Worm (Caenorhabditis elegans) whole organism, L4 larva: ENCODE measurements around the gene cpt-5.

Experiments
- aha-1 ChIP-seq: fragments of 150-350 bp; peaks from one replicate; lab custom pipeline; 2014; ENCODE audit warnings: missing biosample characterization, missing genetic modification characterization
- ama-1 ChIP-seq: fragments of 150-350 bp; optimal IDR thresholded peaks from 2 replicates; lab custom pipeline; 2014; ENCODE audit warnings: inconsistent platforms, mixed read lengths
- arid-1 ChIP-seq: fragments of 200-800 bp; sonication (Bioruptor generic); conservative IDR thresholded peaks from 2 replicates; pipeline ENCODE4 v1.3.6; 2022; ENCODE audit warnings: missing genetic modification reagents, missing genetic modification characterization, missing compliant biosample characterization
- ceh-82 ChIP-seq: sonication (generic microtip); optimal IDR thresholded peaks from 2 replicates; lab custom pipeline; 2017; ENCODE audit warnings: missing biosample characterization, missing genetic modification characterization
- cey-2 ChIP-seq: sonication (generic microtip); optimal IDR thresholded peaks from 3 replicates; lab custom pipeline; 2017; ENCODE audit warnings: missing genetic modification characterization, mild to moderate bottlenecking, missing compliant biosample characterization, antibody characterized with exemption, borderline replicate concordance; ENCODE audit not compliant: insufficient read depth
- ctbp-1 ChIP-seq: fragments of 200-800 bp; sonication (Bioruptor generic); IDR thresholded peaks from 2 replicates; pipeline ENCODE4 v1.3.6; 2022; ENCODE audit warnings: missing genetic modification reagents, missing genetic modification characterization, missing compliant biosample characterization
- daf-16 ChIP-seq, 3 experiments: sonication (generic microtip); optimal IDR thresholded peaks; 2 replicates each; lab custom pipeline; 2016 to 2017; ENCODE audit warnings: missing genetic modification characterization in 3 of 3, missing genetic modification reagents in 3 of 3, mild to moderate bottlenecking in 2 of 3, missing compliant biosample characterization in 2 of 3, missing biosample characterization in 1 of 3, moderate library complexity in 1 of 3
- daf-8 ChIP-seq: fragments of 200-800 bp; sonication (Bioruptor generic); IDR thresholded peaks from 2 replicates; pipeline ENCODE4 v1.3.6; 2022; ENCODE audit warnings: missing genetic modification characterization, missing compliant biosample characterization
- dmd-6 ChIP-seq: fragments of 200-800 bp; sonication (Bioruptor generic); IDR thresholded peaks from 2 replicates; pipeline ENCODE4 v1.3.6; 2022; ENCODE audit warnings: missing genetic modification reagents, missing genetic modification characterization, missing compliant biosample characterization
- dmd-8 ChIP-seq: fragments of 200-800 bp; sonication (Bioruptor generic); IDR thresholded peaks from 2 replicates; pipeline ENCODE4 v1.3.6; 2022; ENCODE audit warnings: missing genetic modification characterization, missing compliant biosample characterization
- dpl-1 ChIP-seq: fragments of 150-350 bp; optimal IDR thresholded peaks from 2 replicates; lab custom pipeline; 2014; ENCODE audit warnings: missing biosample characterization, missing genetic modification reagents, missing genetic modification characterization
- dve-1 ChIP-seq: sonication (generic microtip); optimal IDR thresholded peaks from 2 replicates; lab custom pipeline; 2017; ENCODE audit warnings: antibody characterized with exemption, mild to moderate bottlenecking, missing genetic modification characterization, missing compliant biosample characterization; ENCODE audit not compliant: insufficient read depth
- egl-27 ChIP-seq: sonication (generic microtip); optimal IDR thresholded peaks from 3 replicates; lab custom pipeline; 2017; ENCODE audit warnings: missing biosample characterization, missing genetic modification reagents, missing genetic modification characterization
- fos-1 ChIP-seq: fragments of 150-350 bp; optimal IDR thresholded peaks from 2 replicates; lab custom pipeline; 2014; ENCODE audit warnings: missing biosample characterization, missing genetic modification characterization
- gei-8 ChIP-seq: fragments of 200-800 bp; sonication (Bioruptor generic); optimal IDR thresholded peaks from 2 replicates; lab custom pipeline; 2018; ENCODE audit warnings: mild to moderate bottlenecking, missing genetic modification characterization, missing compliant biosample characterization
- hlh-11 ChIP-seq: fragments of 200-800 bp; sonication (Bioruptor generic); optimal IDR thresholded peaks from 2 replicates; lab custom pipeline; 2018; ENCODE audit warnings: mild to moderate bottlenecking, missing genetic modification characterization, missing compliant biosample characterization
- hlh-30 ChIP-seq: sonication (generic microtip); optimal IDR thresholded peaks from 2 replicates; lab custom pipeline; 2017; ENCODE audit warnings: antibody characterized with exemption, mild to moderate bottlenecking, missing genetic modification characterization, missing compliant biosample characterization; ENCODE audit not compliant: insufficient read depth
- hmg-1.1 ChIP-seq: fragments of 200-800 bp; sonication (Bioruptor generic); IDR thresholded peaks from 2 replicates; pipeline ENCODE4 v1.3.6; 2022; ENCODE audit warnings: missing genetic modification reagents, missing genetic modification characterization, missing compliant biosample characterization
- jun-1 ChIP-seq: fragments of 150-350 bp; optimal IDR thresholded peaks from 2 replicates; lab custom pipeline; 2014; ENCODE audit warnings: missing biosample characterization, missing genetic modification reagents, missing genetic modification characterization
- lin-13 ChIP-seq: fragments of 150-350 bp; optimal IDR thresholded peaks from 2 replicates; lab custom pipeline; 2014; ENCODE audit warnings: missing biosample characterization, missing genetic modification reagents, missing genetic modification characterization
- lin-29 ChIP-seq: fragments of 200-800 bp; sonication (Bioruptor generic); IDR thresholded peaks from 2 replicates; pipeline ENCODE4 v1.3.6; 2022; ENCODE audit warnings: missing genetic modification reagents, missing genetic modification characterization, missing compliant biosample characterization
- lin-38 ChIP-seq: fragments of 200-800 bp; sonication (Bioruptor generic); IDR thresholded peaks from 2 replicates; pipeline ENCODE4 v1.3.6; 2022; ENCODE audit warnings: missing genetic modification reagents, missing genetic modification characterization, missing compliant biosample characterization
- lir-3 ChIP-seq: sonication (generic microtip); optimal IDR thresholded peaks from 2 replicates; lab custom pipeline; 2016; ENCODE audit warnings: mild to moderate bottlenecking, missing genetic modification characterization, missing compliant biosample characterization
- lsy-2 ChIP-seq, 2 experiments: fragments of 150-350 bp in 1 of 2; sonication (generic microtip) in 1 of 2; optimal IDR thresholded peaks; 2 replicates each; lab custom pipeline; 2014 to 2017; ENCODE audit warnings: missing biosample characterization in 2 of 2, missing genetic modification characterization in 2 of 2
- madf-5 ChIP-seq, 2 experiments: fragments of 200-800 bp; sonication (Bioruptor generic); IDR thresholded peaks; 2 replicates each; pipeline ENCODE4 v1.3.6; 2022; ENCODE audit warnings: missing compliant biosample characterization in 2 of 2, missing genetic modification characterization in 2 of 2
- mdl-1 ChIP-seq, 2 experiments: fragments of 150-350 bp in 1 of 2; sonication (generic microtip) in 1 of 2; optimal IDR thresholded peaks; 2 replicates each; lab custom pipeline; 2014 to 2017; ENCODE audit warnings: missing biosample characterization in 2 of 2, missing genetic modification characterization in 2 of 2
- mdt-29 ChIP-seq: fragments of 200-800 bp; sonication (Bioruptor generic); IDR thresholded peaks from 2 replicates; pipeline ENCODE4 v1.3.6; 2022; ENCODE audit warnings: missing genetic modification reagents, missing genetic modification characterization, missing compliant biosample characterization
- mep-1 ChIP-seq: fragments of 150-350 bp; sonication (generic microtip); optimal IDR thresholded peaks from 3 replicates; lab custom pipeline; 2014; ENCODE audit warnings: missing biosample characterization, missing genetic modification characterization
- nhr-10 ChIP-seq: fragments of 150-350 bp; optimal IDR thresholded peaks from 2 replicates; lab custom pipeline; 2014; ENCODE audit warnings: missing biosample characterization, missing genetic modification characterization
- nhr-102 ChIP-seq: sonication (generic microtip); optimal IDR thresholded peaks from 2 replicates; lab custom pipeline; 2016; ENCODE audit warnings: mild to moderate bottlenecking, missing genetic modification characterization, moderate library complexity, missing compliant biosample characterization
- nhr-11 ChIP-seq: fragments of 150-350 bp; optimal IDR thresholded peaks from 2 replicates; lab custom pipeline; 2014; ENCODE audit warnings: missing biosample characterization, missing genetic modification characterization
- nhr-237 ChIP-seq: sonication (generic microtip); optimal IDR thresholded peaks from 2 replicates; lab custom pipeline; 2017; ENCODE audit warnings: missing biosample characterization, missing genetic modification characterization
- nhr-28 ChIP-seq: fragments of 150-350 bp; optimal IDR thresholded peaks from 2 replicates; lab custom pipeline; 2014; ENCODE audit warnings: missing biosample characterization, missing genetic modification characterization
- nhr-42 ChIP-seq: fragments of 200-800 bp; sonication (Bioruptor generic); IDR thresholded peaks from 2 replicates; pipeline ENCODE4 v1.3.6; 2022; ENCODE audit warnings: missing genetic modification characterization, missing compliant biosample characterization
- nhr-48 ChIP-seq: sonication (generic microtip); optimal IDR thresholded peaks from 2 replicates; lab custom pipeline; 2016; ENCODE audit warnings: mild to moderate bottlenecking, missing genetic modification characterization, missing compliant biosample characterization
- nhr-6 ChIP-seq: fragments of 150-350 bp; optimal IDR thresholded peaks from 2 replicates; lab custom pipeline; 2014; ENCODE audit warnings: missing biosample characterization, missing genetic modification characterization
- php-3 ChIP-seq: fragments of 200-800 bp; sonication (Bioruptor generic); IDR thresholded peaks from 2 replicates; pipeline ENCODE4 v1.3.6; 2022; ENCODE audit warnings: missing genetic modification reagents, missing genetic modification characterization, missing compliant biosample characterization
- pqm-1 ChIP-seq: sonication (generic microtip); optimal IDR thresholded peaks from 2 replicates; lab custom pipeline; 2017; ENCODE audit warnings: missing biosample characterization, missing genetic modification characterization
- saeg-2 ChIP-seq: fragments of 200-800 bp; sonication (Bioruptor generic); IDR thresholded peaks from 2 replicates; pipeline ENCODE4 v1.3.6; 2022; ENCODE audit warnings: missing genetic modification reagents, missing genetic modification characterization, missing compliant biosample characterization
- snpc-1.2 ChIP-seq: fragments of 200-800 bp; sonication (Bioruptor generic); IDR thresholded peaks from 2 replicates; pipeline ENCODE4 v1.3.6; 2022; ENCODE audit warnings: missing genetic modification reagents, missing genetic modification characterization, missing compliant biosample characterization
- tra-1 ChIP-seq: fragments of 200-800 bp; sonication (Bioruptor generic); IDR thresholded peaks from 2 replicates; pipeline ENCODE4 v1.3.6; 2022; ENCODE audit warnings: missing genetic modification reagents, missing genetic modification characterization, missing compliant biosample characterization
- unc-62 ChIP-seq, 3 experiments: fragments of 150-350 bp in 1 of 3; sonication (generic microtip); optimal IDR thresholded peaks in 2 of 3; peaks in 1 of 3; 1 replicate in 1 of 3; 2 replicates in 2 of 3; lab custom pipeline; 2014 to 2017; ENCODE audit warnings: missing biosample characterization in 3 of 3, missing genetic modification characterization in 3 of 3, missing genetic modification reagents in 3 of 3, missing genotype in 1 of 3

cpt-5 gene

ce11 chrV:13891489-13891888, 18.5 kb downstream of the cpt-5 start (continued):
- TF ChIP-seq lin-29 (GFP tag; lab: Robert Waterston, UW) (no peak), fos-1 (no peak), jun-1 (tag; lab: Kevin White, UChicago) (no peak), lir-3 (no peak), nhr-6 (tag; lab: Kevin White, UChicago) (no peak), dmd-6 (GFP tag; lab: Robert Waterston, UW) (peak; percentile 64), madf-5 (GFP tag; IDR thresholded peaks at IDR 0.05; lab: Robert Waterston, UW) (no peak), nhr-11 (no peak), daf-8 (GFP tag; lab: Robert Waterston, UW) (no peak), arid-1 (no peak), snpc-1.2 (no peak)

ce11 chrV:13892457-13893375, 19.7 kb downstream of the cpt-5 start, which contains the start of gene sptl-3:
Gene sptl-3 (plus strand): TSS chrV:13893325.
- TF ChIP-seq mdl-1 (tag; optimal IDR thresholded peaks at IDR 0.05; lab: Kevin White, UChicago) (peak in 1 of 2 experiments; percentile 84), cey-2 (tag; lab: Kevin White, UChicago) (peak; percentile 87), ctbp-1 (GFP tag; lab: Robert Waterston, UW) (0 out of 2 replicates have a peak, but pooled peaks have one; percentile 30), egl-27 (tag; lab: Kevin White, UChicago) (no peak), lin-13 (GFP tag; lab: Kevin White, UChicago) (no peak), dve-1 (tag; lab: Kevin White, UChicago) (peak; percentile 77), ceh-82 (tag; lab: Kevin White, UChicago) (no peak), madf-5 (GFP tag; IDR thresholded peaks at IDR 0.05; lab: Robert Waterston, UW) (no peak), ama-1 (lab: Kevin White, UChicago) (no peak), gei-8 (GFP tag; lab: Kevin White, UChicago) (peak; percentile 38), hlh-30 (tag; lab: Kevin White, UChicago) (peak; percentile 58), lsy-2 (tag; optimal IDR thresholded peaks at IDR 0.05; lab: Kevin White, UChicago) (peak in 1 of 2 experiments; percentile 34), dmd-6 (GFP tag; lab: Robert Waterston, UW) (peak; percentile 73), nhr-6 (tag; lab: Kevin White, UChicago) (peak; percentile 19), tra-1 (no peak; the same call in 1 of the 2 replicates), nhr-48 (tag; lab: Kevin White, UChicago) (peak; percentile 59), mep-1 (tag; lab: Kevin White, UChicago) (peak; percentile 39), nhr-42 (GFP tag; lab: Robert Waterston, UW) (no peak), lin-38 (GFP tag; lab: Robert Waterston, UW) (no peak), dmd-8 (GFP tag; lab: Robert Waterston, UW) (no peak), daf-16 (GFP tag; optimal IDR thresholded peaks at IDR 0.05; lab: Kevin White, UChicago) (no peak), daf-16 (tag; optimal IDR thresholded peaks at IDR 0.05; lab: Kevin White, UChicago) (peak; percentile 72), php-3 (GFP tag; lab: Robert Waterston, UW) (peak; percentile 67; the same call in 1 of the 2 replicates), hlh-11 (peak; percentile 84), aha-1 (tag; lab: Kevin White, UChicago) (peak; percentile 92), nhr-102 (tag; lab: Kevin White, UChicago) (peak; percentile 13), snpc-1.2 (no peak), hmg-1.1 (GFP tag; lab: Robert Waterston, UW) (0 out of 2 replicates have a peak, but pooled peaks have one; percentile 42), nhr-10 (tag; lab: Kevin White, UChicago) (peak; percentile 63), unc-62 (GFP tag; optimal IDR thresholded peaks at IDR 0.05 in 1 of 2; lab: Kevin White, UChicago) (peak in 1 of 2 experiments; percentile 11), unc-62 (tag; optimal IDR thresholded peaks at IDR 0.05; lab: Kevin White, UChicago) (peak; percentile 13), pqm-1 (peak; percentile 87), nhr-11 (peak; percentile 60), dpl-1 (GFP tag; lab: Kevin White, UChicago) (no peak), mdt-29 (GFP tag; lab: Robert Waterston, UW) (no peak), nhr-237 (tag; lab: Kevin White, UChicago) (no peak), saeg-2 (GFP tag; lab: Robert Waterston, UW) (0 out of 2 replicates have a peak, but pooled peaks have one; percentile 21), nhr-28 (tag; lab: Kevin White, UChicago) (peak; percentile 93)
